Fruit fly (Drosophila melanogaster) whole organism, embryonic: ENCODE results near the gene Hmr.

Experiments used
- Adf1 ChIP-seq: fragments of 200-800 bp; sonication (Bioruptor generic); IDR thresholded peaks from 2 replicates; pipeline ENCODE4 v1.3.6; 2022; ENCODE audit warnings: missing biosample characterization, missing genetic modification characterization
- Asciz ChIP-seq: fragments of 200-800 bp; sonication (Bioruptor generic); optimal IDR thresholded peaks from 2 replicates; lab custom pipeline; 2017; ENCODE audit warnings: missing biosample characterization, mild to moderate bottlenecking, missing genetic modification characterization, missing genetic modification reagents
- Awh ChIP-seq: fragments of 200-800 bp; sonication (Bioruptor generic); IDR thresholded peaks from 2 replicates; pipeline ENCODE4, ENCODE4 v1.3.6; 2022; ENCODE audit warnings: missing biosample characterization, missing genetic modification characterization
- B-H1 ChIP-seq: fragments of 200-800 bp; sonication (Bioruptor generic); IDR thresholded peaks from 3 replicates; pipeline ENCODE4 v1.3.6; 2022; ENCODE audit warnings: missing biosample characterization, missing genetic modification characterization
- CG10274 ChIP-seq: fragments of 200-800 bp; sonication (Bioruptor generic); optimal IDR thresholded peaks from 3 replicates; lab custom pipeline; 2017; ENCODE audit warnings: missing biosample characterization, mild to moderate bottlenecking, missing genetic modification characterization
- CG10321 ChIP-seq: fragments of 200-800 bp; sonication (Bioruptor generic); IDR thresholded peaks from 2 replicates; pipeline ENCODE4 v1.3.6; 2022; ENCODE audit warnings: missing biosample characterization, missing genetic modification characterization
- CG10431 ChIP-seq: fragments of 200-800 bp; sonication (Bioruptor generic); optimal IDR thresholded peaks from 3 replicates; lab custom pipeline; 2018; ENCODE audit warnings: missing biosample characterization, mild to moderate bottlenecking, missing genetic modification characterization
- CG11723 ChIP-seq: fragments of 200-800 bp; sonication (Bioruptor generic); optimal IDR thresholded peaks from 2 replicates; lab custom pipeline; 2017; ENCODE audit warnings: missing biosample characterization, mild to moderate bottlenecking, missing genetic modification characterization
- CG14050 ChIP-seq: fragments of 200-800 bp; sonication (Bioruptor generic); IDR thresholded peaks from 3 replicates; pipeline ENCODE4 v1.3.6; 2022; ENCODE audit warnings: missing biosample characterization, missing genetic modification characterization
- CG15073 ChIP-seq: fragments of 200-800 bp; sonication (Bioruptor generic); optimal IDR thresholded peaks from 2 replicates; lab custom pipeline; 2016; ENCODE audit warnings: missing biosample characterization, missing genetic modification characterization
- CG1602 ChIP-seq: fragments of 200-800 bp; sonication (Bioruptor generic); optimal IDR thresholded peaks from 3 replicates; lab custom pipeline; 2016; ENCODE audit warnings: missing biosample characterization, missing genetic modification characterization
- CG16779 ChIP-seq: fragments of 200-800 bp; sonication (Bioruptor generic); IDR thresholded peaks from 2 replicates; pipeline ENCODE4 v1.3.6; 2022; ENCODE audit warnings: missing biosample characterization, missing genetic modification characterization
- CG17829 ChIP-seq: fragments of 200-800 bp; optimal IDR thresholded peaks from 2 replicates; lab custom pipeline; 2019; ENCODE audit warnings: missing biosample characterization, mild to moderate bottlenecking, missing genetic modification characterization, moderate library complexity
- CG2116 ChIP-seq: fragments of 200-800 bp; sonication (Bioruptor generic); optimal IDR thresholded peaks from 3 replicates; lab custom pipeline; 2018; ENCODE audit warnings: missing biosample characterization, mild to moderate bottlenecking, missing genetic modification characterization
- CG30403 ChIP-seq: fragments of 200-800 bp; sonication (Bioruptor generic); optimal IDR thresholded peaks from 3 replicates; lab custom pipeline; 2016; ENCODE audit warnings: missing biosample characterization, missing genetic modification characterization
- CG32532 ChIP-seq: fragments of 200-800 bp; sonication (Bioruptor generic); IDR thresholded peaks from 2 replicates; pipeline ENCODE4 v1.3.6; 2022; ENCODE audit warnings: missing biosample characterization, missing genetic modification characterization
- CG3407 ChIP-seq: fragments of 200-800 bp; sonication (Bioruptor generic); optimal IDR thresholded peaks from 2 replicates; lab custom pipeline; 2018; ENCODE audit warnings: missing biosample characterization, mild to moderate bottlenecking, missing genetic modification characterization
- CG7786 ChIP-seq: fragments of 200-800 bp; sonication (Bioruptor generic); optimal IDR thresholded peaks from 2 replicates; lab custom pipeline; 2016; ENCODE audit warnings: missing biosample characterization, missing genetic modification characterization
- CG8089 ChIP-seq: fragments of 200-800 bp; sonication (Bioruptor generic); optimal IDR thresholded peaks from 3 replicates; lab custom pipeline; 2016; ENCODE audit warnings: missing biosample characterization, missing genetic modification characterization
- CG8281 ChIP-seq: fragments of 200-800 bp; sonication (Bioruptor generic); optimal IDR thresholded peaks from 2 replicates; lab custom pipeline; 2018; ENCODE audit warnings: missing biosample characterization, mild to moderate bottlenecking, missing genetic modification characterization, moderate library complexity
- CG8290 ChIP-seq, 3 experiments: fragments of 200-800 bp; sonication (Bioruptor generic); optimal IDR thresholded peaks; 2 replicates each; lab custom pipeline; 2016 to 2019; ENCODE audit warnings: missing biosample characterization in 3 of 3, missing genetic modification characterization in 3 of 3, mild to moderate bottlenecking in 2 of 3, moderate library complexity in 1 of 3
- CG9876 ChIP-seq: fragments of 200-800 bp; sonication (Bioruptor generic); optimal IDR thresholded peaks from 2 replicates; lab custom pipeline; 2016; ENCODE audit warnings: missing biosample characterization, missing genetic modification characterization
- Dbx ChIP-seq: fragments of 200-800 bp; sonication (Bioruptor generic); IDR thresholded peaks from 3 replicates; pipeline ENCODE4 v1.3.6; 2022; ENCODE audit warnings: missing biosample characterization, missing genetic modification characterization
- E2f2 ChIP-seq: fragments of 200-800 bp; sonication (Bioruptor generic); IDR thresholded peaks from 2 replicates; pipeline ENCODE4 v1.3.6; 2022; ENCODE audit warnings: missing biosample characterization, missing genetic modification characterization
- Ets97D ChIP-seq: fragments of 200-800 bp; sonication (Bioruptor generic); optimal IDR thresholded peaks from 3 replicates; lab custom pipeline; 2016; ENCODE audit warnings: missing biosample characterization, missing genetic modification characterization
- Fer2 ChIP-seq: fragments of 200-800 bp; sonication (Bioruptor generic); optimal IDR thresholded peaks from 2 replicates; lab custom pipeline; 2018; ENCODE audit warnings: missing biosample characterization, mild to moderate bottlenecking, missing genetic modification characterization, moderate library complexity
- Gug ChIP-seq: fragments of 200-800 bp; sonication (Bioruptor generic); IDR thresholded peaks from 4 replicates; pipeline ENCODE4 v1.3.6; 2022; ENCODE audit warnings: missing biosample characterization, missing genetic modification characterization
- HLH54F ChIP-seq: fragments of 200-800 bp; sonication (Bioruptor generic); optimal IDR thresholded peaks from 3 replicates; lab custom pipeline; 2016; ENCODE audit warnings: missing biosample characterization, missing genetic modification characterization
- Kr ChIP-seq: fragments of 200-800 bp; sonication (Bioruptor generic); optimal IDR thresholded peaks from 2 replicates; lab custom pipeline; 2017; ENCODE audit warnings: missing biosample characterization, mild to moderate bottlenecking, missing genetic modification characterization
- Mrtf ChIP-seq: fragments of 200-800 bp; sonication (Bioruptor generic); IDR thresholded peaks from 3 replicates; pipeline ENCODE4 v1.3.6; 2022; ENCODE audit warnings: missing biosample characterization, missing genetic modification characterization
- Tbp ChIP-seq: fragments of >200 bp; optimal IDR thresholded peaks from 2 replicates; lab custom pipeline; 2018; ENCODE audit warnings: missing biosample characterization, missing genetic modification characterization
- bigmax ChIP-seq: fragments of 200-800 bp; sonication (Bioruptor generic); optimal IDR thresholded peaks from 2 replicates; lab custom pipeline; 2018; ENCODE audit warnings: missing biosample characterization, mild to moderate bottlenecking, missing genetic modification characterization
- caup ChIP-seq: fragments of 200-800 bp; sonication (Bioruptor generic); optimal IDR thresholded peaks from 3 replicates; lab custom pipeline; 2017; ENCODE audit warnings: missing biosample characterization, mild to moderate bottlenecking, missing genetic modification characterization, moderate library complexity; ENCODE audit not compliant: severe bottlenecking
- chinmo ChIP-seq: fragments of 200-800 bp; sonication (Bioruptor generic); IDR thresholded peaks from 4 replicates; pipeline ENCODE4 v1.3.6; 2022; ENCODE audit warnings: missing biosample characterization, missing genetic modification characterization; ENCODE audit not compliant: partially characterized antibody
- crp ChIP-seq, 2 experiments: fragments of 200-800 bp; sonication (Bioruptor generic); optimal IDR thresholded peaks; 2 replicates in 1 of 2; 3 replicates in 1 of 2; lab custom pipeline; 2017; ENCODE audit warnings: missing biosample characterization in 2 of 2, missing genetic modification characterization in 2 of 2, mild to moderate bottlenecking in 1 of 2, moderate library complexity in 1 of 2
- da ChIP-seq: fragments of 200-800 bp; sonication (Bioruptor generic); optimal IDR thresholded peaks from 2 replicates; lab custom pipeline; 2016; ENCODE audit warnings: missing biosample characterization, missing genetic modification characterization
- dan ChIP-seq: fragments of 200-800 bp; sonication (Bioruptor generic); IDR thresholded peaks from 2 replicates; pipeline ENCODE4 v1.3.6; 2022; ENCODE audit warnings: missing biosample characterization, missing genetic modification characterization
- dimm ChIP-seq: fragments of 200-800 bp; sonication (Bioruptor generic); IDR thresholded peaks from 2 replicates; pipeline ENCODE4 v1.3.6; 2022; ENCODE audit warnings: missing biosample characterization, missing genetic modification characterization
- ham ChIP-seq: fragments of 200-800 bp; sonication (Bioruptor generic); IDR thresholded peaks from 2 replicates; pipeline ENCODE4 v1.3.6; 2022; ENCODE audit warnings: missing biosample characterization, missing genetic modification characterization
- jumu ChIP-seq: fragments of 200-800 bp; sonication (Bioruptor generic); optimal IDR thresholded peaks from 3 replicates; lab custom pipeline; 2016; ENCODE audit warnings: missing biosample characterization, missing genetic modification characterization
- otp ChIP-seq: fragments of 200-800 bp; sonication (Bioruptor generic); IDR thresholded peaks from 3 replicates; pipeline ENCODE4, ENCODE4 v1.3.6; 2022; ENCODE audit warnings: missing biosample characterization, missing genetic modification characterization
- pzg ChIP-seq: fragments of 200-800 bp; sonication (Bioruptor generic); optimal IDR thresholded peaks from 3 replicates; lab custom pipeline; 2018; ENCODE audit warnings: missing biosample characterization, mild to moderate bottlenecking, missing genetic modification characterization, moderate library complexity
- rib ChIP-seq: fragments of 200-800 bp; sonication (Bioruptor generic); IDR thresholded peaks from 2 replicates; pipeline ENCODE4 v1.3.6; 2022; ENCODE audit warnings: missing biosample characterization, missing genetic modification characterization
- slou ChIP-seq: fragments of 200-800 bp; sonication (Bioruptor generic); optimal IDR thresholded peaks from 3 replicates; lab custom pipeline; 2016; ENCODE audit warnings: missing biosample characterization, missing genetic modification characterization
- slp2 ChIP-seq: fragments of 200-800 bp; sonication (Bioruptor generic); optimal IDR thresholded peaks from 2 replicates; lab custom pipeline; 2016; ENCODE audit warnings: missing biosample characterization, missing genetic modification characterization
- sug ChIP-seq: fragments of 200-800 bp; optimal IDR thresholded peaks from 2 replicates; lab custom pipeline; 2019; ENCODE audit warnings: missing biosample characterization, mild to moderate bottlenecking, missing genetic modification characterization, moderate library complexity
- tll ChIP-seq, 2 experiments: fragments of 200-800 bp in 1 of 2; fragments of >200 bp in 1 of 2; sonication (Bioruptor generic) in 1 of 2; optimal IDR thresholded peaks; 2 replicates each; lab custom pipeline; 2017 to 2019; ENCODE audit warnings: missing biosample characterization in 2 of 2, missing genetic modification characterization in 2 of 2, mild to moderate bottlenecking in 1 of 2, moderate library complexity in 1 of 2
- ttk ChIP-seq: fragments of 200-800 bp; sonication (Bioruptor generic); IDR thresholded peaks from 2 replicates; pipeline ENCODE4 v2.1.2; 2022; ENCODE audit warnings: missing biosample characterization, missing genetic modification characterization
- tx ChIP-seq: fragments of 200-800 bp; sonication (Bioruptor generic); optimal IDR thresholded peaks from 2 replicates; lab custom pipeline; 2016; ENCODE audit warnings: missing biosample characterization, missing genetic modification characterization
- vnd ChIP-seq: fragments of 200-800 bp; sonication (Bioruptor generic); IDR thresholded peaks from 3 replicates; pipeline ENCODE4 v1.3.6; 2022; ENCODE audit warnings: missing biosample characterization, missing genetic modification characterization; ENCODE audit not compliant: partially characterized antibody
- zf30C ChIP-seq: fragments of 200-800 bp; sonication (Bioruptor generic); optimal IDR thresholded peaks from 3 replicates; lab custom pipeline; 2018; ENCODE audit warnings: missing biosample characterization, mild to moderate bottlenecking, missing genetic modification characterization

The Hmr gene

DNA sequence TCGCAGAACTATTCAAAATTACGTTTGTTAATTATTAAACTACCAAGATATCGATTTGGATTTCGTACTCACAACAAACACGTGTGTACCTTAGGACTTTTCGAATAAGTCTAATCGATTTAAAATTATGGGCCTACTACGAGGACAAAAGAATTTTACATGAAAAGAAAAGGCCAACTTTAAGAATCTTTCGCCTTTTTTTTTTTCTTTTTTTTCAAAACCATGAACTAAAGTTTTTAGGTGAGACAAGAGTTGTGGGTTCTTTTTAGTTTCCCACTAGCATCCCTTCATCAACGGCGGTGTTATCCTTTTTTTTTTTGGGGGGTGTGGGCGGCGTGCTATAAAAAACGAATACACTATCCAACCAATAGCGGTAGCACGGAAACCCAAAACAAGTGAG lies 29.2 kb downstream of the Hmr start, which contains the start of gene CG15296:
CG15296 (minus strand) TSS at position 101 of the 400 bp plus-strand sequence.
- no peak for TF ChIP-seq CG11723 (GFP tag; lab: Kevin White, UChicago)
- no peak for TF ChIP-seq crp (GFP tag; optimal IDR thresholded peaks at IDR 0.05; lab: Kevin White, UChicago)
- no peak for TF ChIP-seq B-H1
- no peak for TF ChIP-seq slp2 (GFP tag; lab: Kevin White, UChicago)
- no peak for TF ChIP-seq vnd (GFP tag; lab: Robert Waterston, UW)
- no peak for TF ChIP-seq CG7786 (GFP tag; lab: Kevin White, UChicago)
- no peak for TF ChIP-seq otp (GFP tag; lab: Robert Waterston, UW)
- no peak for TF ChIP-seq dan (GFP tag; lab: Robert Waterston, UW)
- no peak for TF ChIP-seq rib (GFP tag; lab: Robert Waterston, UW)
- TF ChIP-seq CG17829 (tag; lab: Kevin White, UChicago) = no peak
- no peak for TF ChIP-seq bigmax (GFP tag; lab: Kevin White, UChicago)
- no peak for TF ChIP-seq CG10274 (GFP tag; lab: Kevin White, UChicago)
- TF ChIP-seq E2f2 = no peak
- no peak for TF ChIP-seq CG8089 (GFP tag; lab: Kevin White, UChicago)
- TF ChIP-seq CG2116 (GFP tag; lab: Kevin White, UChicago) = no peak
- TF ChIP-seq CG15073 = no peak
- no peak for TF ChIP-seq Dbx
- no peak for TF ChIP-seq jumu
- no peak for TF ChIP-seq sug (tag; lab: Kevin White, UChicago)

DNA sequence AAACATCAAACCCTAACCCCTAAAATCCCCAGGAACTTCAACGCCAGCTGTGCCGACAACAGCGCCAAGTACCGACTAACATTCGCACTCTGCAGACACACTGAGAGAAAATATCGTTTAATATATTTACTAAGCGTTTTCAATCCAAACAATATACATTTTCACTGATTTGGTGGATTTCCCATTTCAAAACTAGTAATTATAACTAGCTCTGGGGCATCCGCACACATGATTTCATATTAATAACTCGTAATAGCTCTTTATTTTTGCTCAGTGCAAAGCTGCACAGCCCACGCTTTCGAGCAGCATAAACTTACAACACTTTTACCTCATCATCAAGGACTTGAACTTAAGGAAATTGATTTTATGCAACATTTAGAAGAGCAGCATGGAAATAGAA lies 31.5 kb downstream of the Hmr start:
- TF ChIP-seq Mrtf (GFP tag; lab: Robert Waterston, UW) = no peak
- TF ChIP-seq Awh (GFP tag; lab: Robert Waterston, UW) = no peak
- no peak for TF ChIP-seq CG8281
- no peak for TF ChIP-seq CG16779 (GFP tag; lab: Robert Waterston, UW)
- peak; percentile 11 for TF ChIP-seq CG30403 (GFP tag; lab: Kevin White, UChicago)
- no peak for TF ChIP-seq Asciz (GFP tag; lab: Kevin White, UChicago)
- no peak for TF ChIP-seq Tbp (GFP tag; lab: Kevin White, UChicago)
- no peak for TF ChIP-seq CG1602 (GFP tag; lab: Kevin White, UChicago)
- no peak for TF ChIP-seq Kr (GFP tag; lab: Kevin White, UChicago)
- no peak for TF ChIP-seq zf30C (GFP tag; lab: Kevin White, UChicago)
- no peak for TF ChIP-seq dimm (GFP tag; lab: Robert Waterston, UW)
- no peak for TF ChIP-seq chinmo (GFP tag; lab: Robert Waterston, UW)
- no peak for TF ChIP-seq ham (GFP tag; lab: Robert Waterston, UW)
- TF ChIP-seq CG3407 (GFP tag; lab: Kevin White, UChicago) = no peak
- no peak for TF ChIP-seq slp2 (GFP tag; lab: Kevin White, UChicago)
- TF ChIP-seq da = no peak
- no peak for TF ChIP-seq CG10431 (GFP tag; lab: Kevin White, UChicago)
- peak; percentile 20; the same call in 1 of the 2 replicates for TF ChIP-seq CG32532 (GFP tag; lab: Robert Waterston, UW)
- no peak for TF ChIP-seq CG10321
- TF ChIP-seq slou = no peak
- TF ChIP-seq CG9876 = no peak
- TF ChIP-seq tll (GFP tag; optimal IDR thresholded peaks at IDR 0.05; lab: Kevin White, UChicago) = no peak
- no peak for TF ChIP-seq CG14050
- TF ChIP-seq Gug = no peak
- no peak for TF ChIP-seq ttk (GFP tag; lab: Robert Waterston, UW)
- no peak for TF ChIP-seq HLH54F (GFP tag; lab: Kevin White, UChicago)
- no peak for TF ChIP-seq pzg (GFP tag; lab: Kevin White, UChicago)
- TF ChIP-seq CG8290 (GFP tag; optimal IDR thresholded peaks at IDR 0.05; lab: Kevin White, UChicago) = no peak
- TF ChIP-seq CG8290 (tag; optimal IDR thresholded peaks at IDR 0.05; lab: Kevin White, UChicago) = peak in 1 of 2 experiments; percentile 32
- TF ChIP-seq Adf1 = no peak
- no peak for TF ChIP-seq sug (tag; lab: Kevin White, UChicago)
- TF ChIP-seq Fer2 = no peak
- no peak for TF ChIP-seq tx (GFP tag; lab: Kevin White, UChicago)
- no peak for TF ChIP-seq CG10274 (GFP tag; lab: Kevin White, UChicago)
- TF ChIP-seq caup (GFP tag; lab: Kevin White, UChicago) = no peak
- TF ChIP-seq Ets97D (GFP tag; lab: Kevin White, UChicago) = no peak
